Fruit fly (Drosophila melanogaster): ENCODE measurements around the gene CG11999.

DNA sequence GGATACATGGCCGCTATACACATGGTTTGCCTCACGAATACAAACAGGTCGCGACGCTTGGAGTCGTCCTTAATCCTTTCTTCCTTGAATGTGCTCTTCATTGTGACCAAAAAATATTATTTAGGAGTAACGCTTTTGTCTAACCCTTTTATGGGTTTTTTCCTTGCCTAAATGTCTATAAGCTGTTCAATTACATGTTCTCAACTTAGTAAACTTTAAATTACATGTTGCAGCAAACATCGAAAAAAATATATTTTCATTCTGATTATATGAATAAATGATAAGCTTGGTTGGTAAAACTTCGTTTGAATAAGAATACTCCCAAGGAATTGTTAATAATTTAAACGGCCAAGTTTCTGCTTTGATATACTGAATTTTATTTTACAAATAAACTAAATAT, 44.5 kb upstream of the CG11999 start, which contains the start of gene Or83a:
- TF ChIP-seq Crg-1 (GFP tag; optimal IDR thresholded peaks at IDR 0.05) (no peak), cic (GFP tag; optimal IDR thresholded peaks at IDR 0.05) (no peak), CG12768 (GFP tag; optimal IDR thresholded peaks at IDR 0.05) (no peak)

Data from whole organism, adult.